Fruit fly (Drosophila melanogaster): Measurements from ENCODE around the gene CG6236.

CG6236 gene

DNA sequence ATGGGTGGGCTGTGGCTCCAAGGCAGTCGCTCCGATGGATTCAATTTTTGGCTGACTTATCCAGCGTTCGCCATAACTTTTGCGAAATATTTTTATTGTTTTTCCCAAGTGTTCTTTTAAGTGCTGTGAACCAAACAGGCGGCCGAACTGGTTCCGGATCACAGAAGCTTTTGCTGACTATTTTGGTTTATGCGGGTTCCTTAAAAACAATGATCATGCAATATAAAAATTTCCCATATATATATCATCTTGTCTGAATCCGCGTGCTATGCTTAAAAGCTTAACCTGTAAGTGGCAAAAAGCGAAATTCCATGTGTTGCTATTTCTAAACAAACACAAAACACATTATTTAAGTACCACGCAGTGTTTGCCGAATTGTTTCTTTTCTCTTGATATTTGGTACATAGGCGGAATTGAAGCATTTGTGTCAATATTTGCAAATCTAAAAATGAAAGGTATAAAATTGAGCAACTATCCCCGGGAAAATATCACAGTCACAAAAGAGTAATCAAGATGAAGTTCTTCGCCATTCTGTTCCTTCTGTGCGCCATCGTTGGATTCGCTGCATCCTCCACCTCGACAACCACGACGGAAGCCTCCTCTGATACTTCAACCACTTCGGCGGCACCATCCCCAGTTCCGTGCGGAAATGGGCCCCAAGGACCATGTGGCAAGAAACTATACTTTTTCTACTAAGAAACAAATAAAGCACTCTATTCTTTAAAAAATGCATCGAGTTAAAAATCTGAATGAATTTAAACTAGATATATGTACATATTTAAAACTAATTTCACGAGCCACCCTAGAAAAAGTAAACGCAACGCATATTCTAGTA is 7.9 kb downstream of the CG6236 start, which contains the start of the genes CG6276 and CG44040 (continued):
- peak; percentile 7 for TF ChIP-seq Blimp-1 (GFP tag; optimal IDR thresholded peaks at IDR 0.05)
- peak; percentile 63 for TF ChIP-seq topi (GFP tag; optimal IDR thresholded peaks at IDR 0.05)
- peak; percentile 50 for TF ChIP-seq CG6808 (GFP tag; optimal IDR thresholded peaks at IDR 0.05)
- no peak for TF ChIP-seq svp (GFP tag)
- TF ChIP-seq CG16779 (tag; optimal IDR thresholded peaks at IDR 0.05) = no peak
- peak; percentile 58 for TF ChIP-seq Ets21C (GFP tag; optimal IDR thresholded peaks at IDR 0.05)
- peak; percentile 76 for TF ChIP-seq esn (GFP tag; optimal IDR thresholded peaks at IDR 0.05)
- TF ChIP-seq dsx (GFP tag; optimal IDR thresholded peaks at IDR 0.05; ENCODE audit: poor library complexity, severe bottlenecking) = peak; percentile 31
- TF ChIP-seq CG3032 (tag; optimal IDR thresholded peaks at IDR 0.05) = peak; percentile 55
- TF ChIP-seq Hr39 (GFP tag; optimal IDR thresholded peaks at IDR 0.05) = peak; percentile 55
- TF ChIP-seq Eip75B (GFP tag; optimal IDR thresholded peaks at IDR 0.05) = peak; percentile 61
- peak; percentile 37 for TF ChIP-seq cyc (GFP tag; optimal IDR thresholded peaks at IDR 0.05)
- peak; percentile 57 for TF ChIP-seq CG31627 (GFP tag; optimal IDR thresholded peaks at IDR 0.05)
- TF ChIP-seq CG34406 (GFP tag; optimal IDR thresholded peaks at IDR 0.05) = peak; percentile 19
- no peak for TF ChIP-seq CG4318 (GFP tag; optimal IDR thresholded peaks at IDR 0.05)
- TF ChIP-seq CG8319 (GFP tag; optimal IDR thresholded peaks at IDR 0.05) = no peak
- TF ChIP-seq CG3919 (GFP tag; optimal IDR thresholded peaks at IDR 0.05) = peak; percentile 63
- peak; percentile 56 for TF ChIP-seq acj6 (GFP tag; optimal IDR thresholded peaks at IDR 0.05)
- TF ChIP-seq salr (GFP tag; optimal IDR thresholded peaks at IDR 0.05) = peak; percentile 40 to 64
- peak; percentile 58 for TF ChIP-seq CG10631 (GFP tag; optimal IDR thresholded peaks at IDR 0.05)
- TF ChIP-seq dac (GFP tag; optimal IDR thresholded peaks at IDR 0.05) = peak; percentile 51
- TF ChIP-seq CG10669 (GFP tag; optimal IDR thresholded peaks at IDR 0.05) = peak; percentile 50
- peak; percentile 54 for TF ChIP-seq eg (GFP tag; IDR thresholded peaks at IDR 0.05)
- TF ChIP-seq pdm3 (GFP tag; optimal IDR thresholded peaks at IDR 0.05) = peak; percentile 69
- peak; percentile 61 for TF ChIP-seq Sox14 (GFP tag; optimal IDR thresholded peaks at IDR 0.05)
- TF ChIP-seq Gug (GFP tag; IDR thresholded peaks at IDR 0.05) = no peak
- peak; percentile 48 for TF ChIP-seq achi (GFP tag; optimal IDR thresholded peaks at IDR 0.05)

DNA sequence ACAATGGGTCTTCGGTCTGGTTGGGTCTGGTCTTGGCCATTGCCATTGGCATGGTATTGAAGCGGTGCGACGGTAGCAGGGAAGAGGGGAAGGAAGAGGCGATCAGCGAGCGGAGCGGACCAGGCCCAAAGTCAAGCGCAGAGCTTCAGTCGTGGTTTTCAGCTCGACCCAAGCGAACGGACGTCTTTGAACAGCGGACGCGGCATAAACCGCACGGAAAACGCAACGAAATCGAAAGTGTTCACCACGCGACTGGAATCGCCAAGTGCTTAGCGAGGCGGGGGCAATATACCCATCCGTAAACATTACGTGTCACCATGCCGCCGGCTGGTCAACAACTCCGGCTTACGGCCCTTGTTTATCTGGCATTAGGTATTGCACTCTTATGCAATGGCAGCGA is 11.7 kb downstream of the CG6236 start, which contains the start of gene CG14866:
Gene CG14866 (plus strand): TSS at position 146 of the 400 bp plus-strand sequence.
- peak; percentile 34 for TF ChIP-seq Eip78C (GFP tag)
- no peak for TF ChIP-seq CG16779 (tag; optimal IDR thresholded peaks at IDR 0.05)
- peak; percentile 44 for TF ChIP-seq Blimp-1 (GFP tag; optimal IDR thresholded peaks at IDR 0.05)

DNA sequence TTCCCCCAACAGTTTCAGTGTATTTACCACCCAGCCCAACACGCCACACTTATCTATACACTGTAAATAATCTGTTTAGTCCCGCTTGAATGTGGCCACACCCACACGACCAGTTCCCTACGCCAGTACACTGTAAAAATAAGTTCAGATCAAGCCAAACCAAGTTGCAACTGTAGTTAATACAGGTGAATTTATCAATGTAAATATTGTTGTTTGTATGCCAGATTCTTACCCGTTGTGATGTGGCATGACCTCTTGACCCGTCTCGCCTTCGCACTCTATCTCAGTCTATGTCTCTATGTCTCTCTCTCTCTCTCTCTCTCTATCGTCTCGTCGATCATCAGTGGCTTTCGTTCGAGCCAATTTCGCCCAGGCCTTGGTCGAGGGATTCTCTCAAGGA is 14.2 kb downstream of the CG6236 start:
- no peak for TF ChIP-seq achi (GFP tag; optimal IDR thresholded peaks at IDR 0.05)
- TF ChIP-seq lz (GFP tag; optimal IDR thresholded peaks at IDR 0.05) = no peak

DNA sequence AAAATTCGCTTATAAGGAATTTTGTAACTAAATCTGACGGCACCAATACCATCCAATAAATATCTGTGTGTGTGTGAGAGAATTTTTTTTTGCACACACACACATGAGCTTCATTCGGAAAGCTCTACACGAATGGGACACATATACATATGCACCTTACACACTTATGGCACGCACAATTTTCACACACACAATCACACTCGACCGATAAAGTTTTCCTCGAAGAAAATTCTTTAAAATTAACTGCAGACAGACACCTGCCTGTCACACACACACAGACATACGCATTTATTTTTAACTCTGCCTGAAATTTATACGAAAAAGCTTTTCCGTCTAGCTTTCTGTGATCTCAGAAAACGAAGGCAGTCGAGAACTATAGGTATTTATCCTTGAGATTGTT is 17.4 kb downstream of the CG6236 start:
- no peak for TF ChIP-seq OdsH (GFP tag; optimal IDR thresholded peaks at IDR 0.05)
- no peak for TF ChIP-seq CG34406 (GFP tag; optimal IDR thresholded peaks at IDR 0.05)
- TF ChIP-seq svp (GFP tag) = no peak
- TF ChIP-seq CG6276 (GFP tag; optimal IDR thresholded peaks at IDR 0.05) = no peak
- no peak for TF ChIP-seq CG10631 (GFP tag; optimal IDR thresholded peaks at IDR 0.05)

DNA sequence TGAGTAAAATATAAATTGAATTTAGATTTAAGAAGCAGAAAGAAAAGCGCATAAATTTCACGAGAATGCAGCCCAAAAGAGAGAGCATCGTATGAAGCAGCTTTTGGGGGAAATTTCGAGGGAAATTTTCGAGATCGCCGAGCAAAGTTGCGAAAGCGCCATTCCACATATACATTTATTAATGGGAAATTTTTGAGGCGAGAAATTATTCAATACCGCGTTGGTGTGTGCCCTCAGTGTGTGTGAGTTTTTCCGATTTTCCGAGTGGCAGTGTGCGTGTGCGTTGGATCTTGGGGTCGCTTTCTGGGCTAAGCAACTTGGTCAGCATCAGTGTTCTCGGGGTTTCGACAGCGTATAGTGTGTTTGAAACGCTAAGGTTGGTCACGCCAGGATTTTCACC is 18.1 kb downstream of the CG6236 start, which contains the start of gene Tm2:
Gene Tm2 (plus strand): TSS at position 270 of the 400 bp plus-strand sequence.
- TF ChIP-seq CG8632 (GFP tag; optimal IDR thresholded peaks at IDR 0.05) (no peak), CG11294 (GFP tag; IDR thresholded peaks at IDR 0.05) (no peak), CG6792 (GFP tag; optimal IDR thresholded peaks at IDR 0.05) (no peak), spab (GFP tag; optimal IDR thresholded peaks at IDR 0.05) (no peak), fkh (GFP tag; optimal IDR thresholded peaks at IDR 0.05) (no peak), CG4318 (GFP tag; optimal IDR thresholded peaks at IDR 0.05) (no peak), cyc (GFP tag; optimal IDR thresholded peaks at IDR 0.05) (no peak), OdsH (GFP tag; optimal IDR thresholded peaks at IDR 0.05) (no peak), CG11762 (GFP tag; optimal IDR thresholded peaks at IDR 0.05; ENCODE audit: insufficient read depth) (no peak), dsx (GFP tag; optimal IDR thresholded peaks at IDR 0.05; ENCODE audit: poor library complexity, severe bottlenecking) (no peak), CG8319 (GFP tag; optimal IDR thresholded peaks at IDR 0.05) (no peak), CG6808 (GFP tag; optimal IDR thresholded peaks at IDR 0.05) (no peak), CG6276 (GFP tag; optimal IDR thresholded peaks at IDR 0.05) (no peak), CG1621 (tag; optimal IDR thresholded peaks at IDR 0.05) (no peak), fd59A (GFP tag; optimal IDR thresholded peaks at IDR 0.05) (no peak), CG6163 (GFP tag; IDR thresholded peaks at IDR 0.05) (no peak), Ets21C (GFP tag; optimal IDR thresholded peaks at IDR 0.05) (no peak), achi (GFP tag; optimal IDR thresholded peaks at IDR 0.05) (no peak)
